Worm (Caenorhabditis elegans): ENCODE data around the gene F19H6.6.

F19H6.6 gene

DNA sequence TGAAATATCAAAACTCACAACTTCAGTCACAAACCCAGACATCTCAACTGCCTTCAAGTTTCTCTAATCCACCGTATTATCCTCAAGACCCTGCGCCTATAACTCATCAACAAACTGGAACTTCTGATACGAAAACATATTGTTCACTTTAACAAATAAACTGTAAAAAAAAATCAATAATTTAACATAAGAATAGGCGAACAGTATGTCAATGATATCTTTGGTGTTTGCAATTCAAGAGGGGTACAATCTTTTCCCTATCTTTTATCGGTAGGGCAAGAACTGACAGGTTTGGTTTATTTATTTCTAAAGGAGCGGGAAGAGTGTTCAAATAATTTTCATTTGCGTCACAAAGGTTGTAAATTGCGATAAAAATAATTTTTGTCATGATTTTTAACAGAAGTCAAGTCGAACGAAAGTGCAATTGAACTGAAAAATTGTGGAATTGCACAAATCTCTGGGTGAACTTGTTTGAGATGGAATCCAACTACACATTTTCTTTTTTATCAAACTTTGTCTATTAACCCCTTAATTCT is 2.4 kb downstream of the F19H6.6 start:
- no peak for TF ChIP-seq unc-39 (tag; optimal IDR thresholded peaks at IDR 0.05)
- TF ChIP-seq R02D3.7 (tag; optimal IDR thresholded peaks at IDR 0.05), result peak; percentile 91
- TF ChIP-seq mml-1 (tag; optimal IDR thresholded peaks at IDR 0.05), result no peak
- peak; percentile 98 for TF ChIP-seq nhr-11 (tag; optimal IDR thresholded peaks at IDR 0.05)
- peak; percentile 75 for TF ChIP-seq elt-1 (tag; optimal IDR thresholded peaks at IDR 0.05)
- peak; percentile 98 for TF ChIP-seq tbx-2 (tag; optimal IDR thresholded peaks at IDR 0.05)
- no peak for TF ChIP-seq ceh-9 (tag; optimal IDR thresholded peaks at IDR 0.05)
- TF ChIP-seq nhr-43 (tag; optimal IDR thresholded peaks at IDR 0.05; ENCODE audit: poor library complexity, severe bottlenecking), result peak; percentile 99
- peak; percentile 93 for TF ChIP-seq pqm-1 (tag; optimal IDR thresholded peaks at IDR 0.05)
- TF ChIP-seq eor-1 (tag; optimal IDR thresholded peaks at IDR 0.05), result peak in 1 of 2 experiments; percentile 80
- TF ChIP-seq hmg-11 (tag; optimal IDR thresholded peaks at IDR 0.05), result peak; percentile 77
- TF ChIP-seq elt-2 (tag; optimal IDR thresholded peaks at IDR 0.05), result peak; percentile 84
- TF ChIP-seq lin-39 (tag; optimal IDR thresholded peaks at IDR 0.05), result peak; percentile 82
- TF ChIP-seq egl-27 (tag; optimal IDR thresholded peaks at IDR 0.05), result peak; percentile 87
- peak; percentile 43 for TF ChIP-seq nhr-237 (tag; optimal IDR thresholded peaks at IDR 0.05)
- peak; percentile 94 for TF ChIP-seq snpc-4 (tag; optimal IDR thresholded peaks at IDR 0.05)
- TF ChIP-seq fkh-2 (tag; optimal IDR thresholded peaks at IDR 0.05), result peak; percentile 56
- TF ChIP-seq nhr-23 (tag; optimal IDR thresholded peaks at IDR 0.05), result peak; percentile 99
- TF ChIP-seq ZK546.5 (tag; optimal IDR thresholded peaks at IDR 0.05), result peak; percentile 72
- peak; percentile 72 to 98 (median 87) for TF ChIP-seq elt-3 (tag; optimal IDR thresholded peaks at IDR 0.05)
- peak; percentile 11 for TF ChIP-seq sea-2 (GFP tag; optimal IDR thresholded peaks at IDR 0.05)
- peak; percentile 93 for TF ChIP-seq ztf-4 (tag; optimal IDR thresholded peaks at IDR 0.05)
- peak; percentile 86 for TF ChIP-seq mdl-1 (tag; optimal IDR thresholded peaks at IDR 0.05)
- TF ChIP-seq nhr-12 (tag; optimal IDR thresholded peaks at IDR 0.05), result peak; percentile 25
- TF ChIP-seq ceh-16 (tag; optimal IDR thresholded peaks at IDR 0.05), result peak; percentile 66
- TF ChIP-seq aly-2 (tag; optimal IDR thresholded peaks at IDR 0.05), result peak; percentile 98
- peak; percentile 12 for TF ChIP-seq lin-15B (tag; optimal IDR thresholded peaks at IDR 0.05)
- peak; percentile 88 for TF ChIP-seq zag-1 (tag; optimal IDR thresholded peaks at IDR 0.05)
- TF ChIP-seq fkh-10 (GFP tag; optimal IDR thresholded peaks at IDR 0.05), result peak; percentile 99
- peak; percentile 100 for TF ChIP-seq ceh-28 (tag; optimal IDR thresholded peaks at IDR 0.05)
- peak; percentile 58 for TF ChIP-seq nhr-67 (tag; optimal IDR thresholded peaks at IDR 0.05)
- TF ChIP-seq nhr-28 (tag; optimal IDR thresholded peaks at IDR 0.05), result peak; percentile 96
- peak; percentile 98 for TF ChIP-seq egl-5 (tag; optimal IDR thresholded peaks at IDR 0.05)
- TF ChIP-seq nhr-77 (tag; optimal IDR thresholded peaks at IDR 0.05), result peak; percentile 98
- TF ChIP-seq pha-4 (tag; optimal IDR thresholded peaks at IDR 0.05), result peak; percentile 99
- peak; percentile 91 for TF ChIP-seq fos-1 (tag; optimal IDR thresholded peaks at IDR 0.05)
- TF ChIP-seq daf-12 (tag; optimal IDR thresholded peaks at IDR 0.05), result peak; percentile 93
- TF ChIP-seq lsy-12 (tag; optimal IDR thresholded peaks at IDR 0.05), result peak; percentile 95
- peak; percentile 100 for TF ChIP-seq jun-1 (tag; optimal IDR thresholded peaks at IDR 0.05)
- TF ChIP-seq skn-1 (tag; optimal IDR thresholded peaks at IDR 0.05), result peak; percentile 99
- peak; percentile 89 for TF ChIP-seq unc-62 (GFP tag; optimal IDR thresholded peaks at IDR 0.05)
- TF ChIP-seq nhr-76 (tag; optimal IDR thresholded peaks at IDR 0.05), result peak; percentile 86
- peak; percentile 87 for TF ChIP-seq nhr-25 (tag; optimal IDR thresholded peaks at IDR 0.05)
- peak; percentile 96 for TF ChIP-seq ceh-82 (tag; optimal IDR thresholded peaks at IDR 0.05)
- TF ChIP-seq ztf-11 (tag; optimal IDR thresholded peaks at IDR 0.05), result peak; percentile 53
- TF ChIP-seq nfya-1 (tag; optimal IDR thresholded peaks at IDR 0.05; ENCODE audit: insufficient read depth), result peak; percentile 91
- no peak for TF ChIP-seq ama-1 (optimal IDR thresholded peaks at IDR 0.05)

Data from whole organism, L3 larva.